Worm (Caenorhabditis elegans) whole organism, late embryonic: ENCODE measurements around the gene T01H3.2.
A peak's percentile ranks its signal among the peaks of the same experiment; 100 is the strongest.

Experiments used
- K09A11.1 ChIP-seq: sonication (generic microtip); optimal IDR thresholded peaks from 2 replicates; lab custom pipeline; 2017; ENCODE audit warnings: antibody characterized with exemption, mild to moderate bottlenecking, missing genetic modification characterization, missing compliant biosample characterization; ENCODE audit not compliant: insufficient read depth
- T23F11.4 ChIP-seq: fragments of 200-800 bp; sonication (Bioruptor generic); optimal IDR thresholded peaks from 2 replicates; lab custom pipeline; 2018; ENCODE audit warnings: mild to moderate bottlenecking, missing genetic modification characterization, missing compliant biosample characterization
- ahr-1 ChIP-seq: sonication (generic microtip); optimal IDR thresholded peaks from 2 replicates; lab custom pipeline; 2016; ENCODE audit warnings: missing genetic modification characterization, missing compliant biosample characterization
- ceh-14 ChIP-seq: sonication (generic microtip); optimal IDR thresholded peaks from 2 replicates; lab custom pipeline; 2016; ENCODE audit warnings: missing genotype, missing genetic modification characterization, missing compliant biosample characterization
- ceh-18 ChIP-seq: sonication (generic microtip); optimal IDR thresholded peaks from 2 replicates; lab custom pipeline; 2016; ENCODE audit warnings: missing genetic modification characterization, missing compliant biosample characterization
- ceh-19 ChIP-seq: fragments of 200-800 bp; sonication (Bioruptor generic); optimal IDR thresholded peaks from 2 replicates; lab custom pipeline; 2018; ENCODE audit warnings: mild to moderate bottlenecking, missing genetic modification characterization, missing compliant biosample characterization
- ceh-30 ChIP-seq: fragments of 150-350 bp; optimal IDR thresholded peaks from 2 replicates; lab custom pipeline; 2014; ENCODE audit warnings: missing biosample characterization, missing genetic modification characterization
- ceh-31 ChIP-seq: sonication (generic microtip); optimal IDR thresholded peaks from 2 replicates; lab custom pipeline; 2016; ENCODE audit warnings: missing genetic modification characterization, missing compliant biosample characterization
- ceh-34 ChIP-seq: sonication (generic microtip); optimal IDR thresholded peaks from 2 replicates; lab custom pipeline; 2016; ENCODE audit warnings: mild to moderate bottlenecking, missing genetic modification characterization, missing compliant biosample characterization
- ceh-9 ChIP-seq: sonication (generic microtip); optimal IDR thresholded peaks from 2 replicates; lab custom pipeline; 2016; ENCODE audit warnings: mild to moderate bottlenecking, missing genetic modification characterization, inconsistent platforms, missing compliant biosample characterization
- che-1 ChIP-seq: sonication (generic microtip); optimal IDR thresholded peaks from 2 replicates; lab custom pipeline; 2016; ENCODE audit warnings: mild to moderate bottlenecking, missing genetic modification characterization, missing compliant biosample characterization
- dve-1 ChIP-seq: sonication (generic microtip); optimal IDR thresholded peaks from 2 replicates; lab custom pipeline; 2017; ENCODE audit warnings: antibody characterized with exemption, mild to moderate bottlenecking, missing genetic modification characterization, missing compliant biosample characterization
- eyg-1 ChIP-seq: sonication (generic microtip); optimal IDR thresholded peaks from 2 replicates; lab custom pipeline; 2016; ENCODE audit warnings: missing genotype, missing genetic modification characterization, missing compliant biosample characterization
- fax-1 ChIP-seq: sonication (generic microtip); optimal IDR thresholded peaks from 2 replicates; lab custom pipeline; 2016; ENCODE audit warnings: missing genotype, missing genetic modification characterization, missing compliant biosample characterization
- fkh-10 ChIP-seq: fragments of 150-350 bp; optimal IDR thresholded peaks from 2 replicates; lab custom pipeline; 2014; ENCODE audit warnings: missing biosample characterization, missing genetic modification reagents, missing genetic modification characterization
- fkh-6 ChIP-seq: sonication (generic microtip); optimal IDR thresholded peaks from 2 replicates; lab custom pipeline; 2016; ENCODE audit warnings: missing genetic modification characterization, missing compliant biosample characterization
- hlh-13 ChIP-seq: fragments of 200-800 bp; sonication (Bioruptor generic); optimal IDR thresholded peaks from 2 replicates; lab custom pipeline; 2018; ENCODE audit warnings: mild to moderate bottlenecking, missing genetic modification characterization, missing compliant biosample characterization
- hlh-15 ChIP-seq: sonication (generic microtip); optimal IDR thresholded peaks from 2 replicates; lab custom pipeline; 2016; ENCODE audit warnings: missing genetic modification characterization, missing compliant biosample characterization
- hlh-30 ChIP-seq: sonication (generic microtip); optimal IDR thresholded peaks from 2 replicates; lab custom pipeline; 2017; ENCODE audit warnings: antibody characterized with exemption, missing genetic modification characterization, missing compliant biosample characterization; ENCODE audit not compliant: insufficient read depth
- hlh-6 ChIP-seq: sonication (generic microtip); optimal IDR thresholded peaks from 2 replicates; lab custom pipeline; 2016; ENCODE audit warnings: missing genotype, missing genetic modification characterization, missing compliant biosample characterization
- hlh-8 ChIP-seq: sonication (generic microtip); optimal IDR thresholded peaks from 2 replicates; lab custom pipeline; 2016; ENCODE audit warnings: missing genotype, missing genetic modification characterization, missing compliant biosample characterization
- lim-6 ChIP-seq: sonication (generic microtip); optimal IDR thresholded peaks from 2 replicates; lab custom pipeline; 2016; ENCODE audit warnings: missing genetic modification characterization, missing compliant biosample characterization
- lin-11 ChIP-seq: fragments of 200-800 bp; sonication (Bioruptor generic); optimal IDR thresholded peaks from 2 replicates; lab custom pipeline; 2018; ENCODE audit warnings: mild to moderate bottlenecking, missing genetic modification characterization, missing compliant biosample characterization
- madf-2 ChIP-seq: sonication (generic microtip); optimal IDR thresholded peaks from 2 replicates; lab custom pipeline; 2017; ENCODE audit warnings: missing genetic modification characterization, missing compliant biosample characterization
- mec-3 ChIP-seq: sonication (generic microtip); optimal IDR thresholded peaks from 2 replicates; lab custom pipeline; 2016; ENCODE audit warnings: borderline replicate concordance, missing genetic modification characterization, missing compliant biosample characterization
- npax-4 ChIP-seq: sonication (generic microtip); optimal IDR thresholded peaks from 2 replicates; lab custom pipeline; 2016; ENCODE audit warnings: missing genetic modification characterization, missing compliant biosample characterization
- pat-9 ChIP-seq: fragments of 200-800 bp; sonication (Bioruptor generic); optimal IDR thresholded peaks from 2 replicates; lab custom pipeline; 2018; ENCODE audit warnings: mild to moderate bottlenecking, missing genetic modification characterization, moderate library complexity, missing compliant biosample characterization
- pqm-1 ChIP-seq: sonication (generic microtip); optimal IDR thresholded peaks from 2 replicates; lab custom pipeline; 2016; ENCODE audit warnings: missing genetic modification characterization, missing compliant biosample characterization
- ref-2 ChIP-seq: sonication (generic microtip); optimal IDR thresholded peaks from 2 replicates; lab custom pipeline; 2016; ENCODE audit warnings: missing genetic modification characterization, missing compliant biosample characterization
- syd-9 ChIP-seq: sonication (generic microtip); optimal IDR thresholded peaks from 2 replicates; lab custom pipeline; 2016; ENCODE audit warnings: mild to moderate bottlenecking, missing genetic modification characterization, moderate library complexity, missing compliant biosample characterization
- ttx-3 ChIP-seq: sonication (generic microtip); optimal IDR thresholded peaks from 2 replicates; lab custom pipeline; 2016; ENCODE audit warnings: missing genetic modification reagents, missing genetic modification characterization, missing compliant biosample characterization
- unc-3 ChIP-seq, 2 experiments: fragments of 200-800 bp in 1 of 2; sonication (Bioruptor generic) in 1 of 2; sonication (generic microtip) in 1 of 2; conservative IDR thresholded peaks in 1 of 2; optimal IDR thresholded peaks in 1 of 2; 2 replicates each; pipeline versions ENCODE4 v1.3.6 to Lab custom; 2016 to 2022; ENCODE audit warnings: missing compliant biosample characterization in 2 of 2, missing genetic modification characterization in 2 of 2, missing genetic modification reagents in 1 of 2
- unc-42 ChIP-seq: sonication (generic microtip); optimal IDR thresholded peaks from 2 replicates; lab custom pipeline; 2016; ENCODE audit warnings: missing genotype, missing genetic modification characterization, missing compliant biosample characterization
- unc-55 ChIP-seq: sonication (generic microtip); optimal IDR thresholded peaks from 2 replicates; lab custom pipeline; 2017; ENCODE audit warnings: missing biosample characterization, missing genetic modification reagents, missing genetic modification characterization
- unc-86 ChIP-seq: sonication (generic microtip); optimal IDR thresholded peaks from 2 replicates; lab custom pipeline; 2016; ENCODE audit warnings: missing genetic modification characterization, missing compliant biosample characterization
- ztf-16 ChIP-seq: sonication (generic microtip); optimal IDR thresholded peaks from 2 replicates; lab custom pipeline; 2017; ENCODE audit warnings: missing genetic modification characterization, missing compliant biosample characterization

Gene T01H3.2

DNA sequence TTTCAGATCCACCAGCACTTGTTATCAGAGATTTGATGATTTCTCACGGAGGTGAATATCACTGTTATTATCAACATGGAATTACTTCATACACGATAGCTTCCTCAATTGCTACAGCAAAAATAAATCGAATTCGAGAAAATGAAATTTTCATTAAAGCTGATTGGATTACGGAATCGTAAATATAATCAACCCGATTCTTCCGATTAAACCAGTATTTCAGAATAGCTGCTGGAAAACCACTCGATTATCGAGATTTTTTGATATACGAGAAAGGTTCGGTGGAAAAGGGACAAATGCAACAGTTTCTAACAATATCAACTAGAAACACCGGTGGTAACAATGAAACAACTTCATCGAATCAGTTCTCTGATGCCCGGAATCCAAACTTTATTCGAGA lies 24.2 kb upstream of the T01H3.2 start:
- no peak for TF ChIP-seq fkh-10 (GFP tag; lab: Kevin White, UChicago)

DNA sequence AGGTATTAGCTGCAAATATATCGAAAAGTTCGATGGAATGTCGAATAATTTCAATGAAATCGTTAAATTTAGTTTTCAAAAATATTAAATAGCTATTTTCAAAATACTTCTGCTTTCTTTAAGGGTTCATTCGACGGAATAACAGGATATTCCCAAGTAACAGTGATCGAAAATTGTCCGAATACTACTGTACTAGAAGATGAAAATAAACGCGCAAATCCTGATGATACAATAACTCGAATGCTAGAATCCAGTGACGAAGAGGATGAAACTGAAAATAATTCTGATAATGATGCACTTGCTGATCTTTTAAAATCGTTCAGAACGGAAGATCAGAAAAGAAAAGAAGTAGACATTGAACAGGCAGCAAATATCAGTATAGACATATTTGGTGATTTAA lies 23.0 kb upstream of the T01H3.2 start:
- TF ChIP-seq pqm-1 (tag; lab: Kevin White, UChicago) (no peak), ceh-19 (GFP tag; lab: Kevin White, UChicago) (no peak), hlh-6 (tag; lab: Kevin White, UChicago) (no peak), fkh-6 (no peak), eyg-1 (tag; lab: Kevin White, UChicago) (no peak), fkh-10 (GFP tag; lab: Kevin White, UChicago) (no peak), T23F11.4 (GFP tag; lab: Kevin White, UChicago) (no peak), lin-11 (no peak), hlh-8 (no peak), dve-1 (tag; lab: Kevin White, UChicago) (no peak), K09A11.1 (no peak), ref-2 (no peak), ceh-18 (tag; lab: Kevin White, UChicago) (no peak), lim-6 (tag; lab: Kevin White, UChicago) (no peak), ceh-14 (tag; lab: Kevin White, UChicago) (no peak), ztf-16 (tag; lab: Kevin White, UChicago) (no peak), unc-3 (GFP tag; conservative IDR thresholded peaks at IDR 0.05; lab: Robert Waterston, UW) (no peak), unc-3 (tag; optimal IDR thresholded peaks at IDR 0.05; lab: Kevin White, UChicago) (no peak), ceh-34 (tag; lab: Kevin White, UChicago) (no peak)

- TF ChIP-seq unc-42 (tag; lab: Kevin White, UChicago) (peak; percentile 40), ref-2 (no peak), hlh-13 (GFP tag; lab: Kevin White, UChicago) (no peak), eyg-1 (tag; lab: Kevin White, UChicago) (no peak), unc-86 (tag; lab: Kevin White, UChicago) (no peak), fax-1 (no peak)
Measured at ce11 chrII:7900190-7900672, 22.4 kb upstream of the T01H3.2 start, which contains the start of gene rev-1. TSS of gene rev-1 (plus strand) at chrII:7900622.

- peak; percentile 54 for TF ChIP-seq unc-55 (GFP tag; lab: Kevin White, UChicago)
- no peak for TF ChIP-seq dve-1 (tag; lab: Kevin White, UChicago)
Measured at ce11 chrII:7895190-7895589, 17.4 kb upstream of the T01H3.2 start.

DNA sequence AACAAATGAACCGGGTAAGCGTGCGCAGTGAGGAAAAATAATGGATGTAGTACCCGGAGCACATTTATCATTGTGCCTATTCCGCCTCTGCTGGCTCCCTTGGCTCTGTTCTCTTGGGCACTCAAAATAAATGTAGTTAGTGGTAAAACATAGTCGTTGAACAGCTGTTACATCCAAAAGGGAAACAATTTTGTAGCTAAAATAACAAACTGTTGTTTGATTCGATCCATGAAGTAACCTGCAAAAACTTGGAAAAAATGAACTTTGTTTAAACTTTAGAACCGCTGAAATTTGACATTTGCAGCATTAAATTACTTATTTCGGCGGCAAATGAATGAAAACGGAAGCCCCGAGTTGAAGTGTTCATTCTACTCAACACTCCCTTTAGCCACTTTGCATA lies 15.9 kb upstream of the T01H3.2 start:
- TF ChIP-seq ceh-9 (tag; lab: Kevin White, UChicago): no peak
- TF ChIP-seq madf-2: no peak
- no peak for TF ChIP-seq ref-2
- peak; percentile 69 for TF ChIP-seq ceh-34 (tag; lab: Kevin White, UChicago)

ce11 chrII:7892761-7893272 lies 15.0 kb upstream of the T01H3.2 start, which contains the start of gene ptc-1:
TSS of gene ptc-1 (plus strand) at chrII:7893222.
- no peak for TF ChIP-seq ttx-3 (tag; lab: Kevin White, UChicago)
- no peak for TF ChIP-seq hlh-8
- TF ChIP-seq ceh-34 (tag; lab: Kevin White, UChicago): no peak
- TF ChIP-seq mec-3 (tag; lab: Kevin White, UChicago): no peak
- TF ChIP-seq ceh-31 (tag; lab: Kevin White, UChicago): no peak
- no peak for TF ChIP-seq hlh-13 (GFP tag; lab: Kevin White, UChicago)
- TF ChIP-seq pat-9 (tag; lab: Kevin White, UChicago): no peak
- no peak for TF ChIP-seq ahr-1 (tag; lab: Kevin White, UChicago)
- no peak for TF ChIP-seq npax-4 (tag; lab: Kevin White, UChicago)
- TF ChIP-seq fkh-10 (GFP tag; lab: Kevin White, UChicago): no peak
- no peak for TF ChIP-seq hlh-15
- TF ChIP-seq hlh-30 (tag; lab: Kevin White, UChicago): no peak
- TF ChIP-seq syd-9: no peak
- TF ChIP-seq ceh-30 (tag; lab: Kevin White, UChicago): no peak
- no peak for TF ChIP-seq che-1
